Fruit fly (Drosophila melanogaster) whole organism, embryonic: Measurements from ENCODE around the gene Spn28Dc.

Experiments
- ATbp ChIP-seq: fragments of 200-800 bp; sonication (Bioruptor generic); optimal IDR thresholded peaks from 2 replicates; lab custom pipeline; 2017; ENCODE audit warnings: missing biosample characterization, mild to moderate bottlenecking, missing genetic modification characterization, missing genetic modification reagents
- Asciz ChIP-seq: fragments of 200-800 bp; sonication (Bioruptor generic); optimal IDR thresholded peaks from 2 replicates; lab custom pipeline; 2017; ENCODE audit warnings: missing biosample characterization, mild to moderate bottlenecking, missing genetic modification characterization, missing genetic modification reagents
- CG11504 ChIP-seq: fragments of 200-800 bp; sonication (Bioruptor generic); optimal IDR thresholded peaks from 3 replicates; lab custom pipeline; 2019; ENCODE audit warnings: missing biosample characterization, mild to moderate bottlenecking, missing genetic modification characterization, moderate library complexity
- CG11696 ChIP-seq: fragments of 200-800 bp; sonication (Bioruptor generic); IDR thresholded peaks from 2 replicates; pipeline ENCODE4 v1.3.6; 2022; ENCODE audit warnings: missing biosample characterization, missing genetic modification characterization
- CG15696 ChIP-seq: fragments of 200-800 bp; sonication (Bioruptor generic); optimal IDR thresholded peaks from 2 replicates; lab custom pipeline; 2019; ENCODE audit warnings: missing biosample characterization, mild to moderate bottlenecking, missing genetic modification characterization, moderate library complexity
- CG16813 ChIP-seq: fragments of 200-800 bp; sonication (Bioruptor generic); IDR thresholded peaks from 3 replicates; pipeline ENCODE4 v1.3.6; 2022; ENCODE audit warnings: missing biosample characterization, missing genetic modification characterization; ENCODE audit not compliant: partially characterized antibody
- CG17359 ChIP-seq: fragments of 200-800 bp; sonication (Bioruptor generic); optimal IDR thresholded peaks from 3 replicates; lab custom pipeline; 2018; ENCODE audit warnings: missing biosample characterization, mild to moderate bottlenecking, missing genetic modification characterization, moderate library complexity
- CG17568 ChIP-seq: fragments of 200-800 bp; sonication (Bioruptor generic); optimal IDR thresholded peaks from 2 replicates; lab custom pipeline; 2018; ENCODE audit warnings: missing biosample characterization, mild to moderate bottlenecking, missing genetic modification characterization, moderate library complexity
- CG18011 ChIP-seq: fragments of 200-800 bp; sonication (Bioruptor generic); optimal IDR thresholded peaks from 2 replicates; lab custom pipeline; 2017; ENCODE audit warnings: missing biosample characterization, missing genetic modification characterization, mild to moderate bottlenecking, moderate library complexity, missing genotype
- CG18599 ChIP-seq: fragments of 200-800 bp; sonication (Bioruptor generic); optimal IDR thresholded peaks from 3 replicates; lab custom pipeline; 2017; ENCODE audit warnings: missing biosample characterization, missing genetic modification characterization, mild to moderate bottlenecking, moderate library complexity, missing genetic modification reagents
- CG2875 ChIP-seq: fragments of 200-800 bp; sonication (Bioruptor generic); optimal IDR thresholded peaks from 2 replicates; lab custom pipeline; 2017; ENCODE audit warnings: missing biosample characterization, mild to moderate bottlenecking, missing genetic modification characterization, missing genetic modification reagents
- CG3281 ChIP-seq: fragments of 200-800 bp; sonication (Bioruptor generic); optimal IDR thresholded peaks from 3 replicates; lab custom pipeline; 2017; ENCODE audit warnings: missing biosample characterization, mild to moderate bottlenecking, missing genetic modification characterization
- CG34376 ChIP-seq: fragments of 200-800 bp; sonication (Bioruptor generic); optimal IDR thresholded peaks from 2 replicates; lab custom pipeline; 2018; ENCODE audit warnings: missing biosample characterization, mild to moderate bottlenecking, missing genetic modification characterization
- CG3838 ChIP-seq: fragments of 200-800 bp; sonication (Bioruptor generic); optimal IDR thresholded peaks from 3 replicates; lab custom pipeline; 2016; ENCODE audit warnings: missing biosample characterization, missing genetic modification characterization
- CG3847 ChIP-seq: fragments of 200-800 bp; sonication (Bioruptor generic); IDR thresholded peaks from 2 replicates; pipeline ENCODE4 v1.3.6; 2022; ENCODE audit warnings: missing biosample characterization, missing genetic modification characterization
- CG6854 ChIP-seq: fragments of 200-800 bp; sonication (Bioruptor generic); optimal IDR thresholded peaks from 3 replicates; lab custom pipeline; 2017; ENCODE audit warnings: missing biosample characterization, mild to moderate bottlenecking, missing genetic modification characterization
- CG7839 ChIP-seq: fragments of 200-800 bp; sonication (Bioruptor generic); optimal IDR thresholded peaks from 3 replicates; lab custom pipeline; 2018; ENCODE audit warnings: missing biosample characterization, mild to moderate bottlenecking, missing genetic modification characterization, moderate library complexity
- CG8281 ChIP-seq: fragments of 200-800 bp; sonication (Bioruptor generic); optimal IDR thresholded peaks from 2 replicates; lab custom pipeline; 2018; ENCODE audit warnings: missing biosample characterization, mild to moderate bottlenecking, missing genetic modification characterization, moderate library complexity
- CG9437 ChIP-seq: fragments of 200-800 bp; sonication (Bioruptor generic); optimal IDR thresholded peaks from 2 replicates; lab custom pipeline; 2018; ENCODE audit warnings: missing biosample characterization, mild to moderate bottlenecking, missing genetic modification characterization
- CG9932 ChIP-seq: fragments of 200-800 bp; sonication (Bioruptor generic); IDR thresholded peaks from 2 replicates; pipeline ENCODE4 v1.3.6; 2022; ENCODE audit warnings: missing biosample characterization, missing genetic modification characterization
- Dek ChIP-seq: fragments of 200-800 bp; sonication (Bioruptor generic); optimal IDR thresholded peaks from 3 replicates; lab custom pipeline; 2019; ENCODE audit warnings: missing biosample characterization, mild to moderate bottlenecking, missing genetic modification characterization, moderate library complexity
- HHEX ChIP-seq: fragments of 200-800 bp; sonication (Bioruptor generic); optimal IDR thresholded peaks from 3 replicates; lab custom pipeline; 2017; ENCODE audit warnings: missing biosample characterization, mild to moderate bottlenecking, missing genetic modification characterization, missing genetic modification reagents
- Med ChIP-seq: fragments of 200-800 bp; sonication (Bioruptor generic); peaks from one replicate; lab custom pipeline; 2016; ENCODE audit warnings: missing biosample characterization, missing genetic modification characterization, mild to moderate bottlenecking, inconsistent platforms, moderate library complexity
- Mrtf ChIP-seq: fragments of 200-800 bp; sonication (Bioruptor generic); IDR thresholded peaks from 3 replicates; pipeline ENCODE4 v1.3.6; 2022; ENCODE audit warnings: missing biosample characterization, missing genetic modification characterization
- Nf-YC ChIP-seq: fragments of 200-800 bp; optimal IDR thresholded peaks from 3 replicates; lab custom pipeline; 2019; ENCODE audit warnings: missing biosample characterization, mild to moderate bottlenecking, missing genetic modification characterization, moderate library complexity
- Rx ChIP-seq: fragments of 200-800 bp; sonication (Bioruptor generic); IDR thresholded peaks from 2 replicates; pipeline ENCODE4 v1.3.6; 2022; ENCODE audit warnings: missing biosample characterization, missing genetic modification characterization
- Taf1 ChIP-seq: fragments of 200-800 bp; sonication (Bioruptor generic); IDR thresholded peaks from 2 replicates; pipeline ENCODE4 v1.3.6; 2022; ENCODE audit warnings: missing biosample characterization, missing genetic modification characterization
- bsh ChIP-seq, 2 experiments: fragments of 200-800 bp; sonication (Bioruptor generic); optimal IDR thresholded peaks; 2 replicates each; lab custom pipeline; 2017 to 2018; ENCODE audit warnings: mild to moderate bottlenecking in 2 of 2, missing biosample characterization in 2 of 2, missing genetic modification characterization in 2 of 2, moderate library complexity in 1 of 2
- crol ChIP-seq: fragments of 200-800 bp; sonication (Bioruptor generic); IDR thresholded peaks from 2 replicates; pipeline ENCODE4 v1.3.6; 2022; ENCODE audit warnings: missing biosample characterization, missing genetic modification characterization
- dysf ChIP-seq: fragments of 200-800 bp; sonication (Bioruptor generic); IDR thresholded peaks from 3 replicates; pipeline ENCODE4 v1.3.6; 2022; ENCODE audit warnings: missing biosample characterization, missing genetic modification characterization
- gem ChIP-seq: fragments of 200-800 bp; sonication (Bioruptor generic); optimal IDR thresholded peaks from 2 replicates; lab custom pipeline; 2019; ENCODE audit warnings: missing biosample characterization, mild to moderate bottlenecking, missing genetic modification characterization, moderate library complexity
- grau ChIP-seq: fragments of 200-800 bp; optimal IDR thresholded peaks from 3 replicates; lab custom pipeline; 2019; ENCODE audit warnings: missing biosample characterization, mild to moderate bottlenecking, missing genetic modification characterization, moderate library complexity
- klu ChIP-seq: fragments of 200-800 bp; sonication (Bioruptor generic); IDR thresholded peaks from 2 replicates; pipeline ENCODE4 v1.3.6; 2022; ENCODE audit warnings: missing biosample characterization, missing genetic modification characterization
- knrl ChIP-seq: fragments of 200-800 bp; sonication (Bioruptor generic); IDR thresholded peaks from 3 replicates; pipeline ENCODE4 v1.3.6; 2022; ENCODE audit warnings: missing biosample characterization, missing genetic modification characterization; ENCODE audit not compliant: partially characterized antibody
- lov ChIP-seq, 2 experiments: fragments of 200-800 bp in 1 of 2; fragments of >200 bp in 1 of 2; sonication (Bioruptor generic) in 1 of 2; IDR thresholded peaks in 1 of 2; optimal IDR thresholded peaks in 1 of 2; 2 replicates in 1 of 2; 3 replicates in 1 of 2; pipeline versions ENCODE4 v1.3.6 to Lab custom; 2017 to 2022; ENCODE audit warnings: missing biosample characterization in 1 of 2, missing genetic modification characterization in 1 of 2
- nom ChIP-seq: fragments of 200-800 bp; sonication (Bioruptor generic); optimal IDR thresholded peaks from 2 replicates; lab custom pipeline; 2017; ENCODE audit warnings: missing biosample characterization, missing genetic modification characterization, mild to moderate bottlenecking, moderate library complexity, missing genetic modification reagents
- pan ChIP-seq, 4 experiments: fragments of >200 bp in 3 of 4; fragments of 200-800 bp in 1 of 4; sonication (Bioruptor generic) in 1 of 4; optimal IDR thresholded peaks in 3 of 4; IDR thresholded peaks in 1 of 4; 2 replicates each; pipeline versions ENCODE4 v1.3.6 to Lab custom; 2017 to 2022; ENCODE audit warnings: missing biosample characterization in 2 of 4, missing genetic modification characterization in 2 of 4, mixed read lengths in 1 of 4
- scrt ChIP-seq: fragments of 200-800 bp; sonication (Bioruptor generic); optimal IDR thresholded peaks from 2 replicates; lab custom pipeline; 2018; ENCODE audit warnings: missing biosample characterization, mild to moderate bottlenecking, missing genetic modification characterization, moderate library complexity
- shn ChIP-seq: fragments of 200-800 bp; sonication (Bioruptor generic); optimal IDR thresholded peaks from 3 replicates; lab custom pipeline; 2016; ENCODE audit warnings: missing biosample characterization, missing genetic modification characterization
- slbo ChIP-seq: fragments of 200-800 bp; sonication (Bioruptor generic); IDR thresholded peaks from 2 replicates; pipeline ENCODE4 v1.3.6; 2022; ENCODE audit warnings: missing biosample characterization, missing genetic modification characterization
- tgo ChIP-seq: fragments of 200-800 bp; sonication (Bioruptor generic); IDR thresholded peaks from 3 replicates; pipeline ENCODE4 v1.3.6; 2022; ENCODE audit warnings: missing biosample characterization, missing genetic modification characterization
- unpg ChIP-seq: fragments of 200-800 bp; sonication (Bioruptor generic); optimal IDR thresholded peaks from 3 replicates; lab custom pipeline; 2018; ENCODE audit warnings: missing biosample characterization, mild to moderate bottlenecking, missing genetic modification characterization, moderate library complexity
- zfh1 ChIP-seq: fragments of 200-800 bp; sonication (Bioruptor generic); IDR thresholded peaks from 3 replicates; pipeline ENCODE4 v1.3.6; 2022; ENCODE audit warnings: missing biosample characterization, missing genetic modification characterization

The Spn28Dc gene

DNA sequence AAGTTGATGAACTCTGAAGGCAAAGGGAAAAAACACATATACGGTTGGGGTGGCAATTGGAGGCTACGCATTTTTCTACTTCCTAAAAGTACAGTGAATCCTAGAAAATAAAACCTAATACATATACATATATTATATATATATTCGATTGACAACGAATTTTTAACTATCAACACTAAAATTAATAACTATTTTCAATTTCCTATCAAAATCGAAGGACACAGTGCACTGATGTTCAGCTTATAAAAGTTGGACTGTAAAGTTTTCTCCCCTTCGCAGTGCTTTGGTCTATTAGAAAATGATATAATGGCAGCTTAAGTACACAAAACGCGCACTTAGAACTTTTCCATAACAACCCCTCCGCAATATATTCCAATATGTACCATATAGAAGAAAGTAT, 44.1 kb downstream of the Spn28Dc start (continued):
- peak; percentile 16 for TF ChIP-seq gem (tag; lab: Kevin White, UChicago)
- peak; percentile 20 for TF ChIP-seq CG7839 (tag; lab: Kevin White, UChicago)
- no peak for TF ChIP-seq CG18011 (GFP tag; lab: Kevin White, UChicago)
- TF ChIP-seq CG3847 (GFP tag; lab: Robert Waterston, UW) = peak; percentile 33; the same call in 1 of the 2 replicates
- peak; percentile 3 for TF ChIP-seq unpg (GFP tag; lab: Kevin White, UChicago)
- peak; percentile 22; the same call in 2 of the 3 replicates for TF ChIP-seq tgo
- TF ChIP-seq grau = peak; percentile 76
- TF ChIP-seq CG11504 (tag; lab: Kevin White, UChicago) = peak; percentile 25
- TF ChIP-seq CG9932 (GFP tag; lab: Robert Waterston, UW) = 0 out of 2 replicates have a peak, but pooled peaks have one; percentile 24
- TF ChIP-seq Rx (GFP tag; lab: Robert Waterston, UW) = no peak
- TF ChIP-seq klu = no peak
- peak; percentile 22 for TF ChIP-seq CG18599 (GFP tag; lab: Kevin White, UChicago)
- TF ChIP-seq dysf (GFP tag; lab: Robert Waterston, UW) = peak; percentile 40; the same call in 1 of the 3 replicates
- TF ChIP-seq scrt = peak; percentile 2
- TF ChIP-seq knrl (GFP tag; lab: Robert Waterston, UW) = no peak
- TF ChIP-seq slbo (GFP tag; lab: Robert Waterston, UW) = peak; percentile 52

DNA sequence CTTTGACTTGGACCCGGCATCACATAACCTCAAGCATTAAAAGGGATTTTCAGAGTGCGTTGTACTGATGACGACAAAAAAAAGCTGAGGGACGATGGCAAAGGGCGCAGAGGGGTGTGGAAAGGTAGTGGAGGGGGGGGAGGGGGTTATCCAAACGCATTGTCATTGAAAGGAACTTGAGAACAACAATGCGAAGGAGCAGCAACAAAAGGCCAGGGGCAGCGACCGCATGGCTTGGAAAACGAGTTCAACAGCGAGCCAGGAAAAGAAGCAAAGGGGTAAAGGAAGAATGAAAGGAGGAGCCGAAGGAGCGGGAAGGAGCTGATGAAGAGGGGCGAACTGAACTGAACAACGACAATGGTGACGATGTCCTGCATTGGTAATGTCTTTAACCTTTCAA, 44.8 kb downstream of the Spn28Dc start:
- TF ChIP-seq ATbp (GFP tag; lab: Kevin White, UChicago) = no peak
- TF ChIP-seq Med (GFP tag; lab: Kevin White, UChicago) = peak; percentile 10
- no peak for TF ChIP-seq Taf1 (GFP tag; lab: Robert Waterston, UW)
- peak; percentile 74 for TF ChIP-seq crol
- peak; percentile 25 for TF ChIP-seq nom (GFP tag; lab: Kevin White, UChicago)

DNA sequence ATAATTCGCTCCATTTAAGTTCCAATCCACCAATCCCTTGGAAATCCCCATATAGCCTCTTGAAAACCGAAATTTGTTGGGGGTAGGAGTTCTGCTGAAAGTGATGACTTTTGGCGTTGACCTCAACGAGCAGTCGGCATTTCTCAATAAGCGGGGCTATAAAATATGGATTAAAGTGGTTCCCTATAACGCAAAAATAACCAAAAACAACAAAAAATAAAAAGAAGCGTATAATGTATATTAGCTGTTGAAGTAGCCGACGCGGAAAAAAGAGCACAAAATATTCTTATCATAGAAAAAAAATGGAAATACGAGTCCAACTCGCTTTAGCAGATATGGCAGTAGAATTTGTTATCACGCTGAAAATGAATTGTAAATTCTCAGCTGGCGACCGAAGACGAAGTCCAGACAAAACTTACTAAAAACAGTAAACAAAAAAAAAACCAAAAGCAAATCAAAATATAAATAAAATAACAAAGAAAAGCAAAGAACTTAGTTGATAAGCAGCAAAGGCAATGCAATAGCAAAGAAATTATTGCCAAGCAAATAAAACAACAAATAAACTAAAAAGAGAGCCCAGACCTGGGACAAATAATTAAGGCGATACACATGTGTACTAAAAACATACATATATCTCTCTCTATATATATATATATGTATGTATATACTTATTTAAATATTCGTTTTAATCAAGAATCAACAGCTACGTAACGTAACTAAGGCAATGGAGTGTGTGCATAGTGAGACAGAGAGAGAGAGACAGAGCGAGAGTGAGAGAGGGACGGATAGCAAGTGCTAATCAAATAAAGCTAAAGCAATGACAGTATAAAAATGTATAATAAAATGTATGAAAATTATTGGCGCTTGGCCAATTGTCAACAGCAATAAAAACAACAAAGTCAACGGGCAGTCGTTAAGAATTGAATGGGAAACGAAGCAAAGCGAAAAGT, 46.2 kb downstream of the Spn28Dc start:
- TF ChIP-seq shn (GFP tag; lab: Kevin White, UChicago) (no peak), CG16813 (GFP tag; lab: Robert Waterston, UW) (no peak), bsh (GFP tag; optimal IDR thresholded peaks at IDR 0.05; lab: Kevin White, UChicago) (peak; percentile 6 to 64), CG17359 (peak; percentile 63), unpg (GFP tag; lab: Kevin White, UChicago) (peak; percentile 11), Dek (tag; lab: Kevin White, UChicago) (peak; percentile 31), lov (optimal IDR thresholded peaks at IDR 0.05; lab: Kevin White, UChicago) (no peak), lov (GFP tag; IDR thresholded peaks at IDR 0.05; lab: Robert Waterston, UW) (0 out of 3 replicates have a peak, but pooled peaks have one; percentile 29), zfh1 (no peak; the same call in 2 of the 3 replicates), Asciz (GFP tag; lab: Kevin White, UChicago) (peak; percentile 67), CG8281 (peak; percentile 35), CG6854 (GFP tag; lab: Kevin White, UChicago) (peak; percentile 26), CG2875 (GFP tag; lab: Kevin White, UChicago) (peak; percentile 14), Mrtf (GFP tag; lab: Robert Waterston, UW) (no peak), Nf-YC (tag; lab: Kevin White, UChicago) (peak; percentile 23), CG9437 (GFP tag; lab: Kevin White, UChicago) (peak; percentile 83), CG11696 (0 out of 2 replicates have a peak, but pooled peaks have one; percentile 41), CG3281 (GFP tag; lab: Kevin White, UChicago) (peak; percentile 84), CG34376 (peak; percentile 42), CG3838 (GFP tag; lab: Kevin White, UChicago) (no peak), HHEX (GFP tag; lab: Kevin White, UChicago) (peak; percentile 70), CG17568 (GFP tag; lab: Kevin White, UChicago) (peak; percentile 62), CG15696 (peak; percentile 33), pan (optimal IDR thresholded peaks at IDR 0.05; lab: Kevin White, UChicago) (no peak), pan (GFP tag; optimal IDR thresholded peaks at IDR 0.05 in 1 of 2, IDR thresholded peaks at IDR 0.05 in 1 of 2) (peak in 1 of 2 experiments; percentile 22)
